Worm (Caenorhabditis elegans) whole organism, mixed stage, embryonic: ENCODE data around the gene cyp-43A1.

Experiments
- M03D4.4 ChIP-seq: sonication (generic microtip); optimal IDR thresholded peaks from 2 replicates; lab custom pipeline; 2017; ENCODE audit warnings: mild to moderate bottlenecking, missing genetic modification characterization, missing compliant biosample characterization
- bed-3 ChIP-seq: fragments of 200-800 bp; sonication (Bioruptor generic); optimal IDR thresholded peaks from 3 replicates; lab custom pipeline; 2018; ENCODE audit warnings: mild to moderate bottlenecking, missing genetic modification characterization, moderate library complexity, missing compliant biosample characterization
- blmp-1 ChIP-seq: fragments of 150-350 bp; optimal IDR thresholded peaks from 2 replicates; lab custom pipeline; 2014; ENCODE audit warnings: missing biosample characterization, missing genetic modification characterization
- ceh-39 ChIP-seq: fragments of 150-350 bp; optimal IDR thresholded peaks from 2 replicates; lab custom pipeline; 2014; ENCODE audit warnings: missing biosample characterization, missing genetic modification characterization
- ceh-43 ChIP-seq: fragments of 200-800 bp; sonication (Bioruptor generic); optimal IDR thresholded peaks from 2 replicates; lab custom pipeline; 2018; ENCODE audit warnings: mild to moderate bottlenecking, missing genetic modification characterization, moderate library complexity, missing compliant biosample characterization
- ceh-83 ChIP-seq: fragments of 200-800 bp; sonication (Bioruptor generic); optimal IDR thresholded peaks from 2 replicates; lab custom pipeline; 2018; ENCODE audit warnings: mild to moderate bottlenecking, missing genetic modification characterization, missing compliant biosample characterization
- ces-1 ChIP-seq: fragments of 150-350 bp; optimal IDR thresholded peaks from 2 replicates; lab custom pipeline; 2014; ENCODE audit warnings: missing biosample characterization, missing genetic modification reagents, missing genetic modification characterization
- cnd-1 ChIP-seq: fragments of 200-800 bp; sonication (Bioruptor generic); optimal IDR thresholded peaks from 2 replicates; lab custom pipeline; 2018; ENCODE audit warnings: mild to moderate bottlenecking, missing genetic modification characterization, missing compliant biosample characterization
- drap-1 ChIP-seq: fragments of 200-800 bp; sonication (Bioruptor generic); optimal IDR thresholded peaks from 3 replicates; lab custom pipeline; 2018; ENCODE audit warnings: mild to moderate bottlenecking, missing genetic modification characterization, missing compliant biosample characterization
- elt-1 ChIP-seq: sonication (generic microtip); optimal IDR thresholded peaks from 2 replicates; lab custom pipeline; 2017; ENCODE audit warnings: missing genetic modification characterization, mild to moderate bottlenecking, missing compliant biosample characterization, antibody characterized with exemption, moderate library complexity, borderline replicate concordance; ENCODE audit not compliant: insufficient read depth
- elt-3 ChIP-seq: fragments of 150-350 bp; optimal IDR thresholded peaks from 2 replicates; lab custom pipeline; 2014; ENCODE audit warnings: missing biosample characterization, missing genetic modification characterization
- flh-1 ChIP-seq: fragments of 200-800 bp; sonication (Bioruptor generic); optimal IDR thresholded peaks from 2 replicates; lab custom pipeline; 2018; ENCODE audit warnings: mild to moderate bottlenecking, missing genetic modification characterization, moderate library complexity, missing compliant biosample characterization
- ham-2 ChIP-seq: fragments of 200-800 bp; sonication (Bioruptor generic); optimal IDR thresholded peaks from 2 replicates; lab custom pipeline; 2018; ENCODE audit warnings: mild to moderate bottlenecking, missing genetic modification characterization, missing compliant biosample characterization
- hlh-1 ChIP-seq: fragments of 150-350 bp; optimal IDR thresholded peaks from 2 replicates; lab custom pipeline; 2014; ENCODE audit warnings: missing biosample characterization, missing genetic modification reagents, missing genetic modification characterization
- lin-13 ChIP-seq: fragments of 150-350 bp; optimal IDR thresholded peaks from 2 replicates; lab custom pipeline; 2014; ENCODE audit warnings: missing biosample characterization, missing genetic modification characterization
- lin-32 ChIP-seq: fragments of 200-800 bp; sonication (Bioruptor generic); optimal IDR thresholded peaks from 2 replicates; lab custom pipeline; 2018; ENCODE audit warnings: mild to moderate bottlenecking, missing genetic modification characterization, missing compliant biosample characterization
- lsy-2 ChIP-seq: fragments of 150-350 bp; optimal IDR thresholded peaks from 2 replicates; lab custom pipeline; 2014; ENCODE audit warnings: missing biosample characterization, missing genetic modification characterization
- mab-5 ChIP-seq: fragments of 150-350 bp; optimal IDR thresholded peaks from 2 replicates; lab custom pipeline; 2014; ENCODE audit warnings: missing biosample characterization, missing genetic modification characterization
- mep-1 ChIP-seq: fragments of 150-350 bp; optimal IDR thresholded peaks from 2 replicates; lab custom pipeline; 2017; ENCODE audit warnings: missing biosample characterization, missing genetic modification reagents, missing genetic modification characterization, inconsistent platforms
- mls-2 ChIP-seq: sonication (generic microtip); optimal IDR thresholded peaks from 2 replicates; lab custom pipeline; 2016; ENCODE audit warnings: mild to moderate bottlenecking, missing genetic modification characterization, moderate library complexity, missing compliant biosample characterization
- nhr-12 ChIP-seq: fragments of 150-350 bp; optimal IDR thresholded peaks from 2 replicates; lab custom pipeline; 2014; ENCODE audit warnings: missing biosample characterization, missing genetic modification characterization
- nhr-2 ChIP-seq: fragments of 150-350 bp; optimal IDR thresholded peaks from 2 replicates; lab custom pipeline; 2014; ENCODE audit warnings: missing biosample characterization, missing genetic modification characterization
- nhr-237 ChIP-seq: fragments of 150-350 bp; optimal IDR thresholded peaks from 2 replicates; lab custom pipeline; 2014; ENCODE audit warnings: missing biosample characterization, missing genetic modification characterization
- nhr-28 ChIP-seq: fragments of 150-350 bp; optimal IDR thresholded peaks from 2 replicates; lab custom pipeline; 2014; ENCODE audit warnings: missing biosample characterization, missing genetic modification characterization
- nhr-76 ChIP-seq: sonication (generic microtip); optimal IDR thresholded peaks from 2 replicates; lab custom pipeline; 2017; ENCODE audit warnings: missing biosample characterization, missing genetic modification characterization
- pha-4 ChIP-seq: fragments of 150-350 bp; optimal IDR thresholded peaks from 2 replicates; lab custom pipeline; 2018; ENCODE audit warnings: missing biosample characterization, missing genetic modification reagents, missing genetic modification characterization
- sem-2 ChIP-seq: fragments of 200-800 bp; sonication (Bioruptor generic); optimal IDR thresholded peaks from 2 replicates; lab custom pipeline; 2018; ENCODE audit warnings: mild to moderate bottlenecking, missing genetic modification characterization, missing compliant biosample characterization
- snpc-4 ChIP-seq: fragments of 150-350 bp; optimal IDR thresholded peaks from 2 replicates; lab custom pipeline; 2014; ENCODE audit warnings: missing biosample characterization, missing genetic modification characterization
- sptf-1 ChIP-seq: sonication (generic microtip); optimal IDR thresholded peaks from 2 replicates; lab custom pipeline; 2017; ENCODE audit warnings: mild to moderate bottlenecking, missing genetic modification characterization, moderate library complexity, missing compliant biosample characterization
- tbx-8 ChIP-seq: fragments of 200-800 bp; sonication (Bioruptor generic); optimal IDR thresholded peaks from 2 replicates; lab custom pipeline; 2018; ENCODE audit warnings: mild to moderate bottlenecking, missing genetic modification characterization, moderate library complexity, missing compliant biosample characterization
- unc-120 ChIP-seq: sonication (generic microtip); optimal IDR thresholded peaks from 2 replicates; lab custom pipeline; 2017; ENCODE audit warnings: missing genetic modification characterization, missing compliant biosample characterization; ENCODE audit not compliant: poor library complexity, severe bottlenecking
- unc-39 ChIP-seq: fragments of 150-350 bp; optimal IDR thresholded peaks from 2 replicates; lab custom pipeline; 2014; ENCODE audit warnings: missing biosample characterization, missing genetic modification characterization
- unc-62 ChIP-seq: fragments of 150-350 bp; optimal IDR thresholded peaks from 2 replicates; lab custom pipeline; 2014; ENCODE audit warnings: missing biosample characterization, missing genetic modification reagents, missing genetic modification characterization
- zip-8 ChIP-seq: fragments of 150-350 bp; optimal IDR thresholded peaks from 2 replicates; lab custom pipeline; 2014; ENCODE audit warnings: missing biosample characterization, missing genetic modification characterization
- ztf-11 ChIP-seq: fragments of 150-350 bp; optimal IDR thresholded peaks from 2 replicates; lab custom pipeline; 2014; ENCODE audit warnings: missing biosample characterization, missing genetic modification characterization

cyp-43A1 gene

ce11 chrX:5699555-5699954 lies 14.8 kb upstream of the cyp-43A1 start:
- TF ChIP-seq ham-2 (peak; percentile 21), ces-1 (peak; percentile 32), unc-62 (GFP tag; lab: Kevin White, UChicago) (no peak), drap-1 (GFP tag; lab: Kevin White, UChicago) (no peak), nhr-237 (tag; lab: Kevin White, UChicago) (no peak), lin-32 (GFP tag; lab: Kevin White, UChicago) (no peak), pha-4 (tag; lab: Kevin White, UChicago) (no peak), nhr-2 (peak; percentile 30), mab-5 (tag; lab: Kevin White, UChicago) (no peak)
- TF ChIP-seq, all 35 proteins: peak for 3

- TF ChIP-seq hlh-1 (tag; lab: Kevin White, UChicago), result peak; percentile 23
- no peak for TF ChIP-seq lsy-2
- TF ChIP-seq flh-1 (GFP tag; lab: Kevin White, UChicago), result peak; percentile 82
- no peak for TF ChIP-seq mab-5 (tag; lab: Kevin White, UChicago)
- TF ChIP-seq ces-1, result peak; percentile 26
- no peak for TF ChIP-seq snpc-4
- no peak for TF ChIP-seq elt-3 (tag; lab: Kevin White, UChicago)
- TF ChIP-seq nhr-2, result no peak
- peak; percentile 39 for TF ChIP-seq mep-1 (tag; lab: Kevin White, UChicago)
- TF ChIP-seq nhr-12 (tag; lab: Kevin White, UChicago), result no peak
- peak; percentile 30 for TF ChIP-seq lin-13
- peak; percentile 22 for TF ChIP-seq unc-62 (GFP tag; lab: Kevin White, UChicago)
- TF ChIP-seq bed-3, result peak; percentile 83
- peak; percentile 96 for TF ChIP-seq sptf-1 (tag; lab: Kevin White, UChicago)
- peak; percentile 89 for TF ChIP-seq unc-120 (tag; lab: Kevin White, UChicago)
- TF ChIP-seq tbx-8 (GFP tag; lab: Kevin White, UChicago), result peak; percentile 75
- no peak for TF ChIP-seq pha-4 (tag; lab: Kevin White, UChicago)
- TF ChIP-seq M03D4.4 (tag; lab: Kevin White, UChicago), result peak; percentile 95
- TF ChIP-seq ztf-11 (tag; lab: Kevin White, UChicago), result peak; percentile 66
- peak; percentile 96 for TF ChIP-seq mls-2
- peak; percentile 94 for TF ChIP-seq cnd-1 (tag; lab: Kevin White, UChicago)
- TF ChIP-seq blmp-1 (tag; lab: Kevin White, UChicago), result no peak
- TF ChIP-seq ceh-43 (GFP tag; lab: Kevin White, UChicago), result peak; percentile 87
- no peak for TF ChIP-seq zip-8
- peak; percentile 95 for TF ChIP-seq ceh-83 (GFP tag; lab: Kevin White, UChicago)
- TF ChIP-seq drap-1 (GFP tag; lab: Kevin White, UChicago), result peak; percentile 93
- peak; percentile 73 for TF ChIP-seq nhr-28
- TF ChIP-seq nhr-237 (tag; lab: Kevin White, UChicago), result no peak
- TF ChIP-seq sem-2 (GFP tag; lab: Kevin White, UChicago), result peak; percentile 87
- no peak for TF ChIP-seq nhr-76
- no peak for TF ChIP-seq ceh-39
- TF ChIP-seq ham-2, result peak; percentile 93
- TF ChIP-seq elt-1 (tag; lab: Kevin White, UChicago), result no peak
- no peak for TF ChIP-seq unc-39 (tag; lab: Kevin White, UChicago)
- peak; percentile 87 for TF ChIP-seq lin-32 (GFP tag; lab: Kevin White, UChicago)
These were observed 6.5 kb upstream of the cyp-43A1 start for ce11 chrX:5707809-5708208.

ce11 chrX:5709205-5709604 lies 5.1 kb upstream of the cyp-43A1 start:
- TF ChIP-seq unc-120 (tag; lab: Kevin White, UChicago) (no peak), mep-1 (tag; lab: Kevin White, UChicago) (no peak), ztf-11 (tag; lab: Kevin White, UChicago) (no peak), nhr-12 (tag; lab: Kevin White, UChicago) (no peak), snpc-4 (no peak), drap-1 (GFP tag; lab: Kevin White, UChicago) (no peak), elt-3 (tag; lab: Kevin White, UChicago) (no peak), flh-1 (GFP tag; lab: Kevin White, UChicago) (no peak)

- TF ChIP-seq sem-2 (GFP tag; lab: Kevin White, UChicago), result no peak
- TF ChIP-seq snpc-4, result no peak
- no peak for TF ChIP-seq pha-4 (tag; lab: Kevin White, UChicago)
- TF ChIP-seq elt-3 (tag; lab: Kevin White, UChicago), result no peak
- TF ChIP-seq mab-5 (tag; lab: Kevin White, UChicago), result no peak
- TF ChIP-seq ceh-39, result no peak
- TF ChIP-seq nhr-76, result no peak
- TF ChIP-seq drap-1 (GFP tag; lab: Kevin White, UChicago), result no peak
- TF ChIP-seq lin-13, result no peak
- no peak for TF ChIP-seq tbx-8 (GFP tag; lab: Kevin White, UChicago)
- no peak for TF ChIP-seq unc-120 (tag; lab: Kevin White, UChicago)
- TF ChIP-seq ceh-83 (GFP tag; lab: Kevin White, UChicago), result no peak
- TF ChIP-seq nhr-2, result no peak
- TF ChIP-seq unc-62 (GFP tag; lab: Kevin White, UChicago), result no peak
- no peak for TF ChIP-seq cnd-1 (tag; lab: Kevin White, UChicago)
- TF ChIP-seq lin-32 (GFP tag; lab: Kevin White, UChicago), result no peak
- TF ChIP-seq hlh-1 (tag; lab: Kevin White, UChicago), result no peak
- TF ChIP-seq nhr-12 (tag; lab: Kevin White, UChicago), result no peak
These were observed 3.7 kb upstream of the cyp-43A1 start, which contains the start of gene cat-1 for ce11 chrX:5710637-5711036. cat-1 (minus strand) TSS chrX:5710737.
